Worm (Caenorhabditis elegans) whole organism, mixed stage, embryonic: Measurements from ENCODE around the gene lgc-5.

Experiments
- bed-3 ChIP-seq: fragments of 200-800 bp; sonication (Bioruptor generic); optimal IDR thresholded peaks from 3 replicates; lab custom pipeline; 2018; ENCODE audit warnings: mild to moderate bottlenecking, missing genetic modification characterization, moderate library complexity, missing compliant biosample characterization
- blmp-1 ChIP-seq: fragments of 150-350 bp; optimal IDR thresholded peaks from 2 replicates; lab custom pipeline; 2014; ENCODE audit warnings: missing biosample characterization, missing genetic modification characterization
- ceh-43 ChIP-seq: fragments of 200-800 bp; sonication (Bioruptor generic); optimal IDR thresholded peaks from 2 replicates; lab custom pipeline; 2018; ENCODE audit warnings: mild to moderate bottlenecking, missing genetic modification characterization, moderate library complexity, missing compliant biosample characterization
- elt-1 ChIP-seq: sonication (generic microtip); optimal IDR thresholded peaks from 2 replicates; lab custom pipeline; 2017; ENCODE audit warnings: missing genetic modification characterization, mild to moderate bottlenecking, missing compliant biosample characterization, antibody characterized with exemption, moderate library complexity, borderline replicate concordance; ENCODE audit not compliant: insufficient read depth
- ham-2 ChIP-seq: fragments of 200-800 bp; sonication (Bioruptor generic); optimal IDR thresholded peaks from 2 replicates; lab custom pipeline; 2018; ENCODE audit warnings: mild to moderate bottlenecking, missing genetic modification characterization, missing compliant biosample characterization
- lsy-2 ChIP-seq: fragments of 150-350 bp; optimal IDR thresholded peaks from 2 replicates; lab custom pipeline; 2014; ENCODE audit warnings: missing biosample characterization, missing genetic modification characterization
- mep-1 ChIP-seq: fragments of 150-350 bp; optimal IDR thresholded peaks from 2 replicates; lab custom pipeline; 2017; ENCODE audit warnings: missing biosample characterization, missing genetic modification reagents, missing genetic modification characterization, inconsistent platforms
- nhr-237 ChIP-seq: fragments of 150-350 bp; optimal IDR thresholded peaks from 2 replicates; lab custom pipeline; 2014; ENCODE audit warnings: missing biosample characterization, missing genetic modification characterization
- nhr-76 ChIP-seq: sonication (generic microtip); optimal IDR thresholded peaks from 2 replicates; lab custom pipeline; 2017; ENCODE audit warnings: missing biosample characterization, missing genetic modification characterization
- pha-4 ChIP-seq: fragments of 150-350 bp; optimal IDR thresholded peaks from 2 replicates; lab custom pipeline; 2018; ENCODE audit warnings: missing biosample characterization, missing genetic modification reagents, missing genetic modification characterization
- snpc-4 ChIP-seq: fragments of 150-350 bp; optimal IDR thresholded peaks from 2 replicates; lab custom pipeline; 2014; ENCODE audit warnings: missing biosample characterization, missing genetic modification characterization
- sptf-1 ChIP-seq: sonication (generic microtip); optimal IDR thresholded peaks from 2 replicates; lab custom pipeline; 2017; ENCODE audit warnings: mild to moderate bottlenecking, missing genetic modification characterization, moderate library complexity, missing compliant biosample characterization
- unc-62 ChIP-seq: fragments of 150-350 bp; optimal IDR thresholded peaks from 2 replicates; lab custom pipeline; 2014; ENCODE audit warnings: missing biosample characterization, missing genetic modification reagents, missing genetic modification characterization
- ztf-11 ChIP-seq: fragments of 150-350 bp; optimal IDR thresholded peaks from 2 replicates; lab custom pipeline; 2014; ENCODE audit warnings: missing biosample characterization, missing genetic modification characterization

ce11 chrIV:8333988-8334863 is 8.3 kb upstream of the lgc-5 start, which contains the start of gene his-32:
- TF ChIP-seq nhr-237 (tag; lab: Kevin White, UChicago) = no peak
- peak; percentile 78 for TF ChIP-seq lsy-2 (tag; lab: Kevin White, UChicago)
- peak; percentile 98 for TF ChIP-seq ztf-11 (tag; lab: Kevin White, UChicago)
- peak; percentile 92 for TF ChIP-seq mep-1 (tag; lab: Kevin White, UChicago)
- TF ChIP-seq bed-3 (GFP tag; lab: Kevin White, UChicago) = no peak
- TF ChIP-seq unc-62 (GFP tag; lab: Kevin White, UChicago) = peak; percentile 89
- TF ChIP-seq sptf-1 (tag; lab: Kevin White, UChicago) = peak; percentile 70
- no peak for TF ChIP-seq nhr-76 (tag; lab: Kevin White, UChicago)
- TF ChIP-seq elt-1 (tag; lab: Kevin White, UChicago) = peak; percentile 20
- no peak for TF ChIP-seq snpc-4 (tag; lab: Kevin White, UChicago)
- TF ChIP-seq ceh-43 = peak; percentile 45
- TF ChIP-seq pha-4 = peak; percentile 92
- TF ChIP-seq ham-2 = no peak
- no peak for TF ChIP-seq blmp-1 (tag; lab: Kevin White, UChicago)
